Worm (Caenorhabditis elegans) whole organism, L2 larva: ENCODE measurements around the gene C30H6.9.

Experiments
- gmeb-1 ChIP-seq: fragments of 150-350 bp; optimal IDR thresholded peaks from 2 replicates; lab custom pipeline; 2014; ENCODE audit warnings: missing biosample characterization, missing genetic modification characterization
- lin-11 ChIP-seq: fragments of 150-350 bp; sonication (generic microtip); optimal IDR thresholded peaks from 2 replicates; lab custom pipeline; 2014; ENCODE audit warnings: missing biosample characterization, missing genetic modification characterization, inconsistent platforms, mixed read lengths
- mdl-1 ChIP-seq, 2 experiments: fragments of 150-350 bp in 1 of 2; sonication (generic microtip) in 1 of 2; optimal IDR thresholded peaks; 2 replicates each; lab custom pipeline; 2017; ENCODE audit warnings: missing biosample characterization in 2 of 2, missing genetic modification characterization in 2 of 2
- nhr-237 ChIP-seq: fragments of 150-350 bp; optimal IDR thresholded peaks from 2 replicates; lab custom pipeline; 2014; ENCODE audit warnings: missing biosample characterization, missing genetic modification characterization
- skn-1 ChIP-seq: sonication (generic microtip); optimal IDR thresholded peaks from 2 replicates; lab custom pipeline; 2017; ENCODE audit warnings: missing biosample characterization, missing genetic modification characterization
- snpc-4 ChIP-seq: fragments of 150-350 bp; optimal IDR thresholded peaks from 2 replicates; lab custom pipeline; 2014; ENCODE audit warnings: missing biosample characterization, missing genetic modification characterization
- ztf-11 ChIP-seq: sonication (generic microtip); optimal IDR thresholded peaks from 2 replicates; lab custom pipeline; 2017; ENCODE audit warnings: missing biosample characterization, missing genetic modification characterization

DNA sequence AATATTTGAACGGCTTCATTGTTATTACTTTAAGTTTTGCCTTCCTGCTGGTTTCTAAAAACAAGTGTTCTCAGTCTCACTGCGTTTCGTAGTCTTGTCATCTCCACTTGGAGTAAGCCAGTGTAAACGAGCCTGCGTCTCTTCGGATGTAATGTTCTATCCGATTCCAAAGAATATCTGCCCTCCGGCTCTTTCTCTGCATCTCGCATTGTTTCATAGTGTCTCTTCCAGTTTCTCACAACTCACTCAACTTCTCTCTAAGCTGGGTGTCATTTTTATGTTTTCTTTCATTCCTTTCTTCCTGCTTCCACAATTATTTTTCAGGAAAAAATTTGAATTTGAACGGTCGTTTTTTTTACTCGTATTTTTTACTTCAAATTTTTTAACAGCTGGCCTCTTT is 47.0 kb upstream of the C30H6.9 start:
- TF ChIP-seq ztf-11 (tag; lab: Kevin White, UChicago) (no peak), snpc-4 (no peak), mdl-1 (tag; optimal IDR thresholded peaks at IDR 0.05; lab: Kevin White, UChicago) (no peak), skn-1 (tag; lab: Kevin White, UChicago) (no peak), lin-11 (tag; lab: Kevin White, UChicago) (no peak), nhr-237 (tag; lab: Kevin White, UChicago) (no peak), gmeb-1 (tag; lab: Kevin White, UChicago) (no peak)
